Fruit fly (Drosophila melanogaster) whole organism, prepupa: ENCODE results near the gene HipHop.

Experiments used
- Blimp-1 ChIP-seq: fragments of 200-800 bp; sonication (Bioruptor generic); optimal IDR thresholded peaks from 3 replicates; lab custom pipeline; 2017; ENCODE audit warnings: missing biosample characterization, missing genetic modification characterization, mild to moderate bottlenecking, moderate library complexity, missing genetic modification reagents
- CG10669 ChIP-seq: fragments of 200-800 bp; sonication (Bioruptor generic); optimal IDR thresholded peaks from 3 replicates; lab custom pipeline; 2018; ENCODE audit warnings: missing biosample characterization, mild to moderate bottlenecking, missing genetic modification characterization, moderate library complexity
- CG11294 ChIP-seq: fragments of 200-800 bp; sonication (Bioruptor generic); IDR thresholded peaks from 2 replicates; pipeline ENCODE4 v1.3.6; 2022; ENCODE audit warnings: missing biosample characterization, missing genetic modification characterization
- CG11762 ChIP-seq: fragments of 200-800 bp; sonication (Bioruptor generic); optimal IDR thresholded peaks from 3 replicates; lab custom pipeline; 2016; ENCODE audit warnings: missing biosample characterization, missing genetic modification characterization; ENCODE audit not compliant: insufficient read depth
- CG11902 ChIP-seq: fragments of 200-800 bp; sonication (Bioruptor generic); optimal IDR thresholded peaks from 3 replicates; lab custom pipeline; 2016; ENCODE audit warnings: missing biosample characterization, missing genetic modification characterization
- CG1621 ChIP-seq: fragments of 200-800 bp; sonication (Bioruptor generic); optimal IDR thresholded peaks from 3 replicates; lab custom pipeline; 2018; ENCODE audit warnings: missing biosample characterization, mild to moderate bottlenecking, missing genetic modification characterization
- CG3032 ChIP-seq: fragments of 200-800 bp; optimal IDR thresholded peaks from 2 replicates; lab custom pipeline; 2019; ENCODE audit warnings: missing biosample characterization, mild to moderate bottlenecking, missing genetic modification characterization, moderate library complexity
- CG3919 ChIP-seq: fragments of 200-800 bp; sonication (Bioruptor generic); optimal IDR thresholded peaks from 3 replicates; lab custom pipeline; 2016; ENCODE audit warnings: missing biosample characterization, missing genetic modification characterization
- CG4318 ChIP-seq: fragments of 200-800 bp; sonication (Bioruptor generic); optimal IDR thresholded peaks from 3 replicates; lab custom pipeline; 2017; ENCODE audit warnings: missing biosample characterization, mild to moderate bottlenecking, missing genetic modification characterization
- CG6792 ChIP-seq: fragments of 200-800 bp; sonication (Bioruptor generic); optimal IDR thresholded peaks from 3 replicates; lab custom pipeline; 2016; ENCODE audit warnings: missing biosample characterization, missing genetic modification characterization
- CG6854 ChIP-seq: fragments of 200-800 bp; sonication (Bioruptor generic); optimal IDR thresholded peaks from 2 replicates; lab custom pipeline; 2017; ENCODE audit warnings: missing biosample characterization, mild to moderate bottlenecking, missing genetic modification characterization
- CG8632 ChIP-seq: fragments of 200-800 bp; sonication (Bioruptor generic); optimal IDR thresholded peaks from 3 replicates; lab custom pipeline; 2016; ENCODE audit warnings: missing biosample characterization, missing genetic modification characterization
- CG9139 ChIP-seq: fragments of 200-800 bp; sonication (Bioruptor generic); optimal IDR thresholded peaks from 3 replicates; lab custom pipeline; 2017; ENCODE audit warnings: missing biosample characterization, mild to moderate bottlenecking, missing genetic modification characterization
- Eip75B ChIP-seq: fragments of 200-800 bp; sonication (Bioruptor generic); optimal IDR thresholded peaks from 3 replicates; lab custom pipeline; 2016; ENCODE audit warnings: missing biosample characterization, missing genetic modification characterization
- Eip78C ChIP-seq: fragments of 200-800 bp; sonication (Bioruptor generic); peaks from one replicate; lab custom pipeline; 2016; ENCODE audit warnings: missing biosample characterization, missing genetic modification characterization
- Eip93F ChIP-seq: fragments of 200-800 bp; sonication (Bioruptor generic); optimal IDR thresholded peaks from 2 replicates; lab custom pipeline; 2016; ENCODE audit warnings: missing biosample characterization, mild to moderate bottlenecking, missing genetic modification characterization
- Ets21C ChIP-seq: fragments of 200-800 bp; sonication (Bioruptor generic); optimal IDR thresholded peaks from 3 replicates; lab custom pipeline; 2016; ENCODE audit warnings: missing biosample characterization, missing genetic modification characterization
- Gug ChIP-seq: fragments of 200-800 bp; sonication (Bioruptor generic); IDR thresholded peaks from 2 replicates; pipeline ENCODE4 v1.3.6; 2022; ENCODE audit warnings: missing biosample characterization, missing genetic modification characterization
- Met ChIP-seq: fragments of 200-800 bp; sonication (Bioruptor generic); optimal IDR thresholded peaks from 3 replicates; lab custom pipeline; 2016; ENCODE audit warnings: missing biosample characterization, missing genetic modification characterization
- Sox14 ChIP-seq: fragments of 200-800 bp; sonication (Bioruptor generic); optimal IDR thresholded peaks from 3 replicates; lab custom pipeline; 2016; ENCODE audit warnings: missing biosample characterization, missing genetic modification characterization
- achi ChIP-seq: fragments of 200-800 bp; sonication (Bioruptor generic); optimal IDR thresholded peaks from 3 replicates; lab custom pipeline; 2016; ENCODE audit warnings: missing biosample characterization, missing genetic modification characterization
- eg ChIP-seq: fragments of 200-800 bp; sonication (Bioruptor generic); IDR thresholded peaks from 3 replicates; pipeline ENCODE4 v1.3.6; 2022; ENCODE audit warnings: missing biosample characterization, missing genetic modification characterization
- fd59A ChIP-seq: fragments of 200-800 bp; sonication (Bioruptor generic); optimal IDR thresholded peaks from 2 replicates; lab custom pipeline; 2017; ENCODE audit warnings: missing biosample characterization, mild to moderate bottlenecking, missing genetic modification characterization, missing genetic modification reagents
- fd85E ChIP-seq: fragments of 200-800 bp; sonication (Bioruptor generic); optimal IDR thresholded peaks from 3 replicates; lab custom pipeline; 2016; ENCODE audit warnings: missing biosample characterization, missing genetic modification characterization
- fkh ChIP-seq: fragments of 200-800 bp; sonication (Bioruptor generic); optimal IDR thresholded peaks from 3 replicates; lab custom pipeline; 2017; ENCODE audit warnings: missing biosample characterization, mild to moderate bottlenecking, missing genetic modification characterization, moderate library complexity
- lz ChIP-seq: fragments of 200-800 bp; sonication (Bioruptor generic); optimal IDR thresholded peaks from 3 replicates; lab custom pipeline; 2016; ENCODE audit warnings: missing biosample characterization, missing genetic modification characterization
- pdm3 ChIP-seq: fragments of 200-800 bp; sonication (Bioruptor generic); optimal IDR thresholded peaks from 3 replicates; lab custom pipeline; 2016; ENCODE audit warnings: missing biosample characterization, missing genetic modification characterization
- spab ChIP-seq: fragments of 200-800 bp; sonication (Bioruptor generic); optimal IDR thresholded peaks from 2 replicates; lab custom pipeline; 2017; ENCODE audit warnings: missing biosample characterization, mild to moderate bottlenecking, missing genetic modification characterization, missing genetic modification reagents
- ss ChIP-seq, 2 experiments: fragments of 200-800 bp; sonication (Bioruptor generic); optimal IDR thresholded peaks; 2 replicates in 1 of 2; 3 replicates in 1 of 2; lab custom pipeline; 2017 to 2018; ENCODE audit warnings: mild to moderate bottlenecking in 2 of 2, missing biosample characterization in 2 of 2, missing genetic modification characterization in 2 of 2, moderate library complexity in 1 of 2
- svp ChIP-seq: fragments of 200-800 bp; sonication (Bioruptor generic); peaks from one replicate; lab custom pipeline; 2016; ENCODE audit warnings: missing biosample characterization, missing genetic modification characterization
- topi ChIP-seq: fragments of 200-800 bp; sonication (Bioruptor generic); optimal IDR thresholded peaks from 3 replicates; lab custom pipeline; 2016; ENCODE audit warnings: missing biosample characterization, missing genetic modification characterization
- vri ChIP-seq: fragments of 200-800 bp; sonication (Bioruptor generic); optimal IDR thresholded peaks from 3 replicates; lab custom pipeline; 2016; ENCODE audit warnings: missing biosample characterization, mild to moderate bottlenecking, missing genetic modification characterization

The HipHop gene

DNA sequence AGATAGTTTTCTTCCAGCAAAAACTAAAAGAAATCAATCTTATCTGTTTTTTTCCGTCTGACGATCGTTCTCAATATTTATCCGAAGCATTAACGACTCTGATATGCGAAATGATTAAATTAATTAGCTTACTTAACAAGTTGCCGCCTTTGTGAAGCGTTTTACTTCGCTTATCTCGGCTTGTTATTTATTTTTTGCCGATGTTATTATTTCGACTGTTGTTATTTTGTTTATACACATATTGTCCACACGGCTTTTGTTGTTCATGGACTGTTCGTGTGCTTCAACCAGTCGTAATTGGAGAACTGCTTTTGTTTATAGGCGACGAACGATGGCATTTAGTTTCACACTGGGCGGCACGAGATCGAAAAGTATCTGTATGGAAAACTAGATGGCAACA lies 12.3 kb downstream of the HipHop start (continued):
- TF ChIP-seq CG11294 (GFP tag; lab: Robert Waterston, UW) (no peak), Gug (GFP tag; lab: Robert Waterston, UW) (no peak), vri (peak; percentile 53), Ets21C (GFP tag; lab: Kevin White, UChicago) (no peak), topi (peak; percentile 15), fkh (peak; percentile 76), CG6792 (GFP tag; lab: Kevin White, UChicago) (no peak), CG6854 (GFP tag; lab: Kevin White, UChicago) (peak; percentile 55)

DNA sequence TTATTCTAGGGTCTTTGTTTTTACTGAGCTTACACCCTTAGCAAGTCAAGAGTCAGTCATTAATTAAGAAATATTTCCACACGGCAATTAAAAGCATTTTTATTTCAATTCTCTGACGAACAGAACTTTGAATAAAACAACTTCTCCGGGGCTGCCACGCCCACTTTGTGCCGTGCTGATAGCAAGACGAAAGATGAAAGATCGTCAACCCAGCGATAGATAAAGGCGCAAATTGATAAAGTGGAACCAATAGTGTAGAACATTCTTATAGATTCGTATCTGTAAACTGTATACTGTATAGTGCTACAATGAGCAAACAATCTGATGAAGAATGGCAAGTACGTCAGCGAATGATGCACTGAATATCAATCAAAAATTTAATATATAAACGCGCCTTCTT lies 14.0 kb downstream of the HipHop start:
- no peak for TF ChIP-seq CG9139
- TF ChIP-seq svp (GFP tag; lab: Kevin White, UChicago) = peak; percentile 92
- TF ChIP-seq Eip78C (GFP tag; lab: Kevin White, UChicago) = peak; percentile 21

DNA sequence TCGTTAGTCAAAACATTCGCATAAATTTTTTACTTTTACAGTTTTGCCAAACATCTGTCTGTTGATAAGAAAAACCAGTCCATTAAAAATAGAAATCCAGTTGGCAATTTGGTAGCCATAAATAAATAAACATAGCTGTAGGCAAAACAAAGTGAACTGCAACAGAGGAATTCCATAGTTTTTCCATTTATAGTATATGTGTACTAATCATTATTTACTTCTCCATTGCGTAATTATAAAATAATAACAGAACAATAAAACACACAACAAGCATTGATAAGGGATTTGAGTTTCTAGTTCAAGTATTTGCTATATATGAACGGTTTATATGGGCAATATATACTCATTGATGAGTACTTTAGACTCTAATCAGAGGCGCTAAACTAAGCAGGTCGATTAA lies 15.7 kb downstream of the HipHop start:
- no peak for TF ChIP-seq lz (GFP tag; lab: Kevin White, UChicago)
- TF ChIP-seq Eip93F (GFP tag; lab: Kevin White, UChicago) = no peak
- no peak for TF ChIP-seq achi (GFP tag; lab: Kevin White, UChicago)
- TF ChIP-seq Eip75B (GFP tag; lab: Kevin White, UChicago) = no peak
- TF ChIP-seq CG10669 (GFP tag; lab: Kevin White, UChicago) = no peak
- TF ChIP-seq CG4318 (GFP tag; lab: Kevin White, UChicago) = no peak
- TF ChIP-seq CG3032 (tag; lab: Kevin White, UChicago) = no peak
- TF ChIP-seq CG11902 (GFP tag; lab: Kevin White, UChicago) = no peak
- TF ChIP-seq fd85E (GFP tag; lab: Kevin White, UChicago) = no peak
- TF ChIP-seq CG11762 (GFP tag; lab: Kevin White, UChicago) = no peak
- no peak for TF ChIP-seq pdm3 (GFP tag; lab: Kevin White, UChicago)
- TF ChIP-seq ss (GFP tag; optimal IDR thresholded peaks at IDR 0.05; lab: Kevin White, UChicago) = no peak
- TF ChIP-seq CG6854 (GFP tag; lab: Kevin White, UChicago) = no peak
- no peak for TF ChIP-seq Met (GFP tag; lab: Kevin White, UChicago)
- TF ChIP-seq fd59A (GFP tag; lab: Kevin White, UChicago) = no peak
- TF ChIP-seq eg (GFP tag; lab: Robert Waterston, UW) = no peak
- no peak for TF ChIP-seq CG3919 (GFP tag; lab: Kevin White, UChicago)
- TF ChIP-seq spab (GFP tag; lab: Kevin White, UChicago) = no peak
- TF ChIP-seq CG8632 (GFP tag; lab: Kevin White, UChicago) = no peak

DNA sequence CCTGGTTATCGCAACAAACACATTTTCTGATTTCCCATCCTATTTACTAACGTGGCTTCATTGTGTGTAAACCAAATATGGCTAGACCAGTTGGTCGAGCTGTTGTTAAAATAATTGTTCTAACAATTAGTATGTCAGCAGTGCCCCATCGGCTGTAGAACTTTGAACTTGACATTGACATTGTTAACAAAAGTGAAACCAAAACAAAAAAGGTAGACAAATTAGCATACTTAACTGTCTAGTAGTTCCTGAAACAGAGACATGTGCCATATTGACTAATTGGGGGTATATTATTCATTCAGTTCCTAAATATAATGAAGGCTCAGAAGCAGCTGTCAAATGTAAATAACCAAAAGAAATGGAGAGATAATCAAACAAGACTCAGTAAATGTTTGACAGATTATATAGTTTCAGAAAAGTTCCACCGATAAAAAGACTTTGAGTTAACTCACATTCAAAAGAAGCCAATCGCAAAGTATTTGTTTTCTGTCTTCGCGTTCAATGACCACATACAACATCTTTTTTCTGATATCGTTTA lies 16.8 kb downstream of the HipHop start:
- TF ChIP-seq fkh = peak; percentile 71
- TF ChIP-seq CG1621 = no peak

DNA sequence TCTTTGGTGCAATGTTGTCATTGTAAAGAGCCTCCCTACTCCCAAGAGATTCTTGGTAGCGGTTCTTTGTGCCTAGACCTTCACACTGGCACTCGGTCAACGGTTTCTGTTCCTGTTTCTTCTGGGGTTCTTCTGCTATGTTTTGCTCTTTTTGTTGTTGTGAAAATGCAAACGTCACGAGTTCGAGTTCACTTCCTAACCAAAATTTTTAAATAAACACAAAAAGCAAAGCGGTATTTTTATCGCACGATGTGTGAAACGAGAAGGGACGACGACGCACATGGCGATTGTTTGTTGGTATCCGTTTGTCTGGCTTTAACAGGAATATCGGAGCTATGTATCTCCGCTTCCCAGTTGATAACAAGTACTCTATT lies 19.0 kb downstream of the HipHop start:
- peak; percentile 13 for TF ChIP-seq Eip78C (GFP tag; lab: Kevin White, UChicago)
- TF ChIP-seq Met (GFP tag; lab: Kevin White, UChicago) = no peak
- no peak for TF ChIP-seq CG1621
- TF ChIP-seq CG3032 (tag; lab: Kevin White, UChicago) = no peak
- TF ChIP-seq Sox14 (GFP tag; lab: Kevin White, UChicago) = no peak
- no peak for TF ChIP-seq Blimp-1
